Worm (Caenorhabditis elegans) whole organism, young adult: ENCODE results near the gene mboa-4.

Source experiments
- B0336.3 ChIP-seq: fragments of 200-800 bp; sonication (Bioruptor generic); IDR thresholded peaks from 2 replicates; pipeline ENCODE4 v1.3.6; 2022; ENCODE audit warnings: missing genetic modification characterization, missing compliant biosample characterization
- F39B2.1 ChIP-seq: fragments of 200-800 bp; sonication (Bioruptor generic); IDR thresholded peaks from 2 replicates; pipeline ENCODE4 v1.3.6; 2022; ENCODE audit warnings: missing genetic modification reagents, missing genetic modification characterization, missing compliant biosample characterization
- Y67H2A.10 ChIP-seq: fragments of 200-800 bp; sonication (Bioruptor generic); conservative IDR thresholded peaks from 2 replicates; pipeline ENCODE4 v1.3.6; 2022; ENCODE audit warnings: missing genetic modification reagents, missing genetic modification characterization, missing compliant biosample characterization
- dox-1 ChIP-seq: fragments of 200-800 bp; sonication (Bioruptor generic); IDR thresholded peaks from 2 replicates; pipeline ENCODE4 v1.3.6; 2022; ENCODE audit warnings: missing genetic modification reagents, missing genetic modification characterization, missing compliant biosample characterization
- hlh-26 ChIP-seq: fragments of 200-800 bp; sonication (Bioruptor generic); conservative IDR thresholded peaks from 2 replicates; pipeline ENCODE4 v1.3.6; 2022; ENCODE audit warnings: missing genetic modification reagents, missing genetic modification characterization, missing compliant biosample characterization
- lsy-27 ChIP-seq: sonication (generic microtip); optimal IDR thresholded peaks from 2 replicates; lab custom pipeline; 2017; ENCODE audit warnings: missing genetic modification characterization, mild to moderate bottlenecking, missing compliant biosample characterization, antibody characterized with exemption, missing genotype, borderline replicate concordance; ENCODE audit not compliant: insufficient read depth
- mcd-1 ChIP-seq: fragments of 200-800 bp; sonication (Bioruptor generic); IDR thresholded peaks from 2 replicates; pipeline ENCODE4 v1.3.6; 2022; ENCODE audit warnings: missing genetic modification reagents, missing genetic modification characterization, missing compliant biosample characterization
- mxl-1 ChIP-seq: sonication (generic microtip); optimal IDR thresholded peaks from 2 replicates; lab custom pipeline; 2016; ENCODE audit warnings: missing genetic modification characterization, missing compliant biosample characterization
- nfya-1 ChIP-seq: sonication (generic microtip); optimal IDR thresholded peaks from 2 replicates; lab custom pipeline; 2017; ENCODE audit warnings: antibody characterized with exemption, missing compliant biosample characterization, missing genetic modification characterization, borderline replicate concordance; ENCODE audit not compliant: insufficient read depth
- pha-4 ChIP-seq: fragments of 150-350 bp; sonication (generic microtip); optimal IDR thresholded peaks from 2 replicates; lab custom pipeline; 2014; ENCODE audit warnings: missing biosample characterization, missing genetic modification reagents, missing genetic modification characterization

- TF ChIP-seq lsy-27 (tag; lab: Kevin White, UChicago): no peak
- TF ChIP-seq nfya-1 (tag; lab: Kevin White, UChicago): no peak
- TF ChIP-seq dox-1 (GFP tag; lab: Robert Waterston, UW): no peak
- TF ChIP-seq F39B2.1 (GFP tag; lab: Robert Waterston, UW): no peak
- no peak for TF ChIP-seq mcd-1 (GFP tag; lab: Robert Waterston, UW)
- TF ChIP-seq B0336.3 (GFP tag; lab: Robert Waterston, UW): no peak
- TF ChIP-seq Y67H2A.10 (GFP tag; lab: Robert Waterston, UW): no peak
- no peak for TF ChIP-seq pha-4
- TF ChIP-seq hlh-26 (GFP tag; lab: Robert Waterston, UW): no peak
- TF ChIP-seq mxl-1 (tag; lab: Kevin White, UChicago): no peak
These were observed 2.7 kb upstream of the mboa-4 start, which contains the start of gene fbxb-9 for ce11 chrIV:11162451-11162850.
